Fruit fly (Drosophila melanogaster) whole organism, embryonic: ENCODE results near the gene sima.
A peak's percentile ranks its signal among the peaks of the same experiment; 100 is the strongest.

Experiments used
- CG10321 ChIP-seq: fragments of 200-800 bp; sonication (Bioruptor generic); IDR thresholded peaks from 2 replicates; pipeline ENCODE4 v1.3.6; 2022; ENCODE audit warnings: missing biosample characterization, missing genetic modification characterization
- CG10366 ChIP-seq: fragments of 200-800 bp; sonication (Bioruptor generic); IDR thresholded peaks from 2 replicates; pipeline ENCODE4 v1.3.6; 2022; ENCODE audit warnings: missing biosample characterization, missing genetic modification characterization
- CG10979 ChIP-seq: fragments of 200-800 bp; sonication (Bioruptor generic); optimal IDR thresholded peaks from 2 replicates; lab custom pipeline; 2018; ENCODE audit warnings: missing biosample characterization, mild to moderate bottlenecking, missing genetic modification characterization, moderate library complexity
- CG11723 ChIP-seq: fragments of 200-800 bp; sonication (Bioruptor generic); optimal IDR thresholded peaks from 2 replicates; lab custom pipeline; 2017; ENCODE audit warnings: missing biosample characterization, mild to moderate bottlenecking, missing genetic modification characterization
- CG12219 ChIP-seq: fragments of 200-800 bp; sonication (Bioruptor generic); optimal IDR thresholded peaks from 3 replicates; lab custom pipeline; 2018; ENCODE audit warnings: missing biosample characterization, mild to moderate bottlenecking, missing genetic modification characterization
- CG12744 ChIP-seq: fragments of 200-800 bp; sonication (Bioruptor generic); optimal IDR thresholded peaks from 2 replicates; lab custom pipeline; 2016; ENCODE audit warnings: missing biosample characterization, missing genetic modification characterization
- CG16779 ChIP-seq: fragments of 200-800 bp; sonication (Bioruptor generic); IDR thresholded peaks from 2 replicates; pipeline ENCODE4 v1.3.6; 2022; ENCODE audit warnings: missing biosample characterization, missing genetic modification characterization
- CG16813 ChIP-seq: fragments of 200-800 bp; sonication (Bioruptor generic); IDR thresholded peaks from 3 replicates; pipeline ENCODE4 v1.3.6; 2022; ENCODE audit warnings: missing biosample characterization, missing genetic modification characterization; ENCODE audit not compliant: partially characterized antibody
- CG17385 ChIP-seq: fragments of 200-800 bp; sonication (Bioruptor generic); optimal IDR thresholded peaks from 3 replicates; lab custom pipeline; 2018; ENCODE audit warnings: missing biosample characterization, mild to moderate bottlenecking, missing genetic modification characterization
- CG17802 ChIP-seq: fragments of 200-800 bp; sonication (Bioruptor generic); optimal IDR thresholded peaks from 2 replicates; lab custom pipeline; 2018; ENCODE audit warnings: missing biosample characterization, mild to moderate bottlenecking, missing genetic modification characterization, moderate library complexity
- CG17829 ChIP-seq: fragments of 200-800 bp; optimal IDR thresholded peaks from 2 replicates; lab custom pipeline; 2019; ENCODE audit warnings: missing biosample characterization, mild to moderate bottlenecking, missing genetic modification characterization, moderate library complexity
- CG32767 ChIP-seq: fragments of 200-800 bp; sonication (Bioruptor generic); IDR thresholded peaks from 2 replicates; pipeline ENCODE4 v1.3.6; 2022; ENCODE audit warnings: missing biosample characterization, missing genetic modification characterization
- CG33557 ChIP-seq: fragments of 200-800 bp; sonication (Bioruptor generic); optimal IDR thresholded peaks from 2 replicates; lab custom pipeline; 2019; ENCODE audit warnings: missing biosample characterization, mild to moderate bottlenecking, missing genetic modification characterization, moderate library complexity
- CG34376 ChIP-seq: fragments of 200-800 bp; sonication (Bioruptor generic); optimal IDR thresholded peaks from 2 replicates; lab custom pipeline; 2018; ENCODE audit warnings: missing biosample characterization, mild to moderate bottlenecking, missing genetic modification characterization
- CG8478 ChIP-seq: fragments of >200 bp; optimal IDR thresholded peaks from 2 replicates; lab custom pipeline; 2018
- Chrac-16 ChIP-seq: fragments of 200-800 bp; sonication (Bioruptor generic); optimal IDR thresholded peaks from 3 replicates; lab custom pipeline; 2016; ENCODE audit warnings: missing biosample characterization, missing genetic modification characterization
- CkIIα-i1 ChIP-seq: fragments of 200-800 bp; sonication (Bioruptor generic); IDR thresholded peaks from 2 replicates; pipeline ENCODE4 v1.3.6; 2022; ENCODE audit warnings: missing biosample characterization, missing genetic modification characterization
- Dll ChIP-seq: fragments of 200-800 bp; sonication (Bioruptor generic); IDR thresholded peaks from 4 replicates; pipeline ENCODE4 v1.3.6; 2022; ENCODE audit warnings: missing biosample characterization, missing genetic modification characterization; ENCODE audit not compliant: partially characterized antibody
- E2f2 ChIP-seq: fragments of 200-800 bp; sonication (Bioruptor generic); IDR thresholded peaks from 2 replicates; pipeline ENCODE4 v1.3.6; 2022; ENCODE audit warnings: missing biosample characterization, missing genetic modification characterization
- Elba2 ChIP-seq: fragments of 200-800 bp; sonication (Bioruptor generic); optimal IDR thresholded peaks from 3 replicates; lab custom pipeline; 2016; ENCODE audit warnings: missing biosample characterization, missing genetic modification characterization
- NFAT ChIP-seq: fragments of 200-800 bp; sonication (Bioruptor generic); IDR thresholded peaks from 2 replicates; pipeline ENCODE4 v1.3.6; 2022; ENCODE audit warnings: missing biosample characterization, missing genetic modification characterization
- Nf-YA ChIP-seq: fragments of 200-800 bp; sonication (Bioruptor generic); IDR thresholded peaks from 2 replicates; pipeline ENCODE4 v1.3.6; 2022; ENCODE audit warnings: missing biosample characterization, missing genetic modification characterization
- NfI ChIP-seq: fragments of 200-800 bp; sonication (Bioruptor generic); optimal IDR thresholded peaks from 3 replicates; lab custom pipeline; 2018; ENCODE audit warnings: missing biosample characterization, mild to moderate bottlenecking, missing genetic modification characterization, moderate library complexity
- Pdp1 ChIP-seq, 2 experiments: fragments of 200-800 bp; sonication (Bioruptor generic); optimal IDR thresholded peaks; 3 replicates each; lab custom pipeline; 2016; ENCODE audit warnings: missing biosample characterization in 2 of 2, missing genetic modification characterization in 2 of 2, mild to moderate bottlenecking in 1 of 2, moderate library complexity in 1 of 2
- Spps ChIP-seq: fragments of 200-800 bp; sonication (Bioruptor generic); optimal IDR thresholded peaks from 2 replicates; lab custom pipeline; 2018; ENCODE audit warnings: missing biosample characterization, mild to moderate bottlenecking, missing genetic modification characterization
- Sry-δ ChIP-seq: fragments of 200-800 bp; sonication (Bioruptor generic); optimal IDR thresholded peaks from 2 replicates; lab custom pipeline; 2016; ENCODE audit warnings: missing biosample characterization, missing genetic modification characterization
- Stat92E ChIP-seq, 3 experiments: fragments of >200 bp in 2 of 3; fragments of 200-800 bp in 1 of 3; sonication (Bioruptor generic) in 1 of 3; optimal IDR thresholded peaks; 2 replicates each; lab custom pipeline; 2017 to 2019; ENCODE audit warnings: missing biosample characterization in 3 of 3, missing genetic modification characterization in 3 of 3, mild to moderate bottlenecking in 1 of 3, moderate library complexity in 1 of 3
- Xbp1 ChIP-seq: fragments of 200-800 bp; sonication (Bioruptor generic); optimal IDR thresholded peaks from 3 replicates; lab custom pipeline; 2016; ENCODE audit warnings: missing biosample characterization, mild to moderate bottlenecking, missing genetic modification characterization
- ase ChIP-seq: fragments of 200-800 bp; sonication (Bioruptor generic); IDR thresholded peaks from 3 replicates; pipeline ENCODE4 v1.3.6; 2022; ENCODE audit warnings: missing biosample characterization, missing genetic modification characterization
- bbx ChIP-seq: fragments of 200-800 bp; sonication (Bioruptor generic); IDR thresholded peaks from 2 replicates; pipeline ENCODE4 v1.3.6; 2022; ENCODE audit warnings: missing biosample characterization, missing genetic modification characterization; ENCODE audit not compliant: partially characterized antibody
- bowl ChIP-seq: fragments of 200-800 bp; sonication (Bioruptor generic); IDR thresholded peaks from 2 replicates; pipeline ENCODE4 v1.3.6; 2022; ENCODE audit warnings: missing biosample characterization, missing genetic modification characterization
- cwo ChIP-seq: fragments of 200-800 bp; sonication (Bioruptor generic); optimal IDR thresholded peaks from 3 replicates; lab custom pipeline; 2017; ENCODE audit warnings: missing biosample characterization, missing genetic modification characterization, mild to moderate bottlenecking, moderate library complexity, missing genetic modification reagents
- dmrt11E ChIP-seq: fragments of 200-800 bp; sonication (Bioruptor generic); optimal IDR thresholded peaks from 3 replicates; lab custom pipeline; 2018; ENCODE audit warnings: missing biosample characterization, mild to moderate bottlenecking, missing genetic modification characterization, moderate library complexity
- dysf ChIP-seq: fragments of 200-800 bp; sonication (Bioruptor generic); IDR thresholded peaks from 3 replicates; pipeline ENCODE4 v1.3.6; 2022; ENCODE audit warnings: missing biosample characterization, missing genetic modification characterization
- eyg ChIP-seq: fragments of 200-800 bp; sonication (Bioruptor generic); optimal IDR thresholded peaks from 3 replicates; lab custom pipeline; 2016; ENCODE audit warnings: missing biosample characterization, missing genetic modification characterization
- gce ChIP-seq: fragments of 200-800 bp; sonication (Bioruptor generic); IDR thresholded peaks from 3 replicates; pipeline ENCODE4 v1.3.6; 2022; ENCODE audit warnings: missing biosample characterization, missing genetic modification characterization
- grau ChIP-seq: fragments of 200-800 bp; optimal IDR thresholded peaks from 3 replicates; lab custom pipeline; 2019; ENCODE audit warnings: missing biosample characterization, mild to moderate bottlenecking, missing genetic modification characterization, moderate library complexity
- hb ChIP-seq: fragments of 200-800 bp; sonication (Bioruptor generic); IDR thresholded peaks from 3 replicates; pipeline ENCODE4 v1.3.6; 2022; ENCODE audit warnings: missing biosample characterization, missing genetic modification characterization; ENCODE audit not compliant: partially characterized antibody
- hbn ChIP-seq: fragments of 200-800 bp; sonication (Bioruptor generic); IDR thresholded peaks from 2 replicates; pipeline ENCODE4 v1.3.6; 2022; ENCODE audit warnings: missing biosample characterization, missing genetic modification characterization; ENCODE audit not compliant: partially characterized antibody
- phol ChIP-seq: fragments of 200-800 bp; sonication (Bioruptor generic); optimal IDR thresholded peaks from 3 replicates; lab custom pipeline; 2018; ENCODE audit warnings: missing biosample characterization, mild to moderate bottlenecking, missing genetic modification characterization, moderate library complexity
- schlank ChIP-seq: fragments of 200-800 bp; sonication (Bioruptor generic); optimal IDR thresholded peaks from 2 replicates; lab custom pipeline; 2018; ENCODE audit warnings: missing biosample characterization, mild to moderate bottlenecking, missing genetic modification characterization
- so ChIP-seq: fragments of 200-800 bp; sonication (Bioruptor generic); IDR thresholded peaks from 3 replicates; pipeline ENCODE4 v1.3.6; 2022; ENCODE audit warnings: missing biosample characterization, missing genetic modification characterization
- sob ChIP-seq: fragments of 200-800 bp; sonication (Bioruptor generic); IDR thresholded peaks from 2 replicates; pipeline ENCODE4 v1.3.6; 2022; ENCODE audit warnings: missing biosample characterization, missing genetic modification characterization
- stc ChIP-seq: fragments of 200-800 bp; sonication (Bioruptor generic); IDR thresholded peaks from 2 replicates; pipeline ENCODE4 v1.3.6; 2022; ENCODE audit warnings: missing biosample characterization, missing genetic modification characterization
- tna ChIP-seq: fragments of 200-800 bp; sonication (Bioruptor generic); IDR thresholded peaks from 2 replicates; pipeline ENCODE4 v1.3.6; 2022; ENCODE audit warnings: missing biosample characterization, missing genetic modification characterization; ENCODE audit not compliant: partially characterized antibody
- twi ChIP-seq: fragments of 200-800 bp; optimal IDR thresholded peaks from 2 replicates; lab custom pipeline; 2019; ENCODE audit warnings: missing biosample characterization, mild to moderate bottlenecking, missing genetic modification characterization, moderate library complexity
- zen2 ChIP-seq: fragments of 200-800 bp; sonication (Bioruptor generic); IDR thresholded peaks from 3 replicates; pipeline ENCODE4 v1.3.6; 2022; ENCODE audit warnings: missing biosample characterization, missing genetic modification characterization; ENCODE audit not compliant: partially characterized antibody
- zf30C ChIP-seq: fragments of 200-800 bp; sonication (Bioruptor generic); optimal IDR thresholded peaks from 3 replicates; lab custom pipeline; 2018; ENCODE audit warnings: missing biosample characterization, mild to moderate bottlenecking, missing genetic modification characterization

sima gene

dm6 chr3R:30134063-30135047, 76.2 kb downstream of the sima start, which contains the start of gene Tpi (continued):
- peak; percentile 23 for TF ChIP-seq CG17385
- no peak for TF ChIP-seq CG16779
- TF ChIP-seq CG12219 (GFP tag; lab: Kevin White, UChicago), result peak; percentile 46
- no peak for TF ChIP-seq CG10321 (GFP tag; lab: Robert Waterston, UW)
- TF ChIP-seq bbx (GFP tag; lab: Robert Waterston, UW), result no peak; the same call in 1 of the 2 replicates
- peak; percentile 91 for TF ChIP-seq CG8478 (lab: Kevin White, UChicago)
- TF ChIP-seq Sry-δ (GFP tag; lab: Kevin White, UChicago), result no peak
- TF ChIP-seq dmrt11E (tag; lab: Kevin White, UChicago), result no peak
- no peak for TF ChIP-seq so (GFP tag; lab: Robert Waterston, UW)
- no peak for TF ChIP-seq hb (GFP tag; lab: Robert Waterston, UW)
- TF ChIP-seq Pdp1 (GFP tag; optimal IDR thresholded peaks at IDR 0.05; lab: Kevin White, UChicago), result peak; percentile 22 to 93
- TF ChIP-seq Spps (tag; lab: Kevin White, UChicago), result no peak
- TF ChIP-seq E2f2 (GFP tag; lab: Robert Waterston, UW), result peak; percentile 56; the same call in 1 of the 2 replicates
- no peak for TF ChIP-seq CG10979 (tag; lab: Kevin White, UChicago)
- TF ChIP-seq Dll (GFP tag; lab: Robert Waterston, UW), result no peak
- no peak for TF ChIP-seq phol (tag; lab: Kevin White, UChicago)
- TF ChIP-seq grau (tag; lab: Kevin White, UChicago), result peak; percentile 63
- peak; percentile 22 for TF ChIP-seq eyg (GFP tag; lab: Kevin White, UChicago)
- no peak for TF ChIP-seq CG11723 (GFP tag; lab: Kevin White, UChicago)
- no peak for TF ChIP-seq CG16813 (GFP tag; lab: Robert Waterston, UW)
- peak; percentile 52 for TF ChIP-seq Xbp1
- TF ChIP-seq NFAT (GFP tag; lab: Robert Waterston, UW), result peak; percentile 37; the same call in 1 of the 2 replicates
- no peak for TF ChIP-seq ase
- peak; percentile 1 for TF ChIP-seq CG34376 (GFP tag; lab: Kevin White, UChicago)
- no peak; the same call in 1 of the 2 replicates for TF ChIP-seq CG10366
- TF ChIP-seq tna, result no peak
- no peak for TF ChIP-seq twi
- TF ChIP-seq NfI (GFP tag; lab: Kevin White, UChicago), result peak; percentile 35
- no peak for TF ChIP-seq CG33557 (GFP tag; lab: Kevin White, UChicago)
- peak; percentile 14 for TF ChIP-seq Chrac-16
- TF ChIP-seq CG17829 (tag; lab: Kevin White, UChicago), result no peak
- no peak for TF ChIP-seq CG12744
- TF ChIP-seq Stat92E (GFP tag; optimal IDR thresholded peaks at IDR 0.05; lab: Kevin White, UChicago), result no peak
- no peak for TF ChIP-seq Nf-YA (GFP tag; lab: Robert Waterston, UW)
- TF ChIP-seq Elba2, result no peak
- TF ChIP-seq CkIIα-i1 (GFP tag; lab: Robert Waterston, UW), result 0 out of 2 replicates have a peak, but pooled peaks have one; percentile 8
- no peak for TF ChIP-seq hbn (GFP tag; lab: Robert Waterston, UW)
- TF ChIP-seq zf30C, result no peak
- TF ChIP-seq dysf (GFP tag; lab: Robert Waterston, UW), result no peak
- no peak for TF ChIP-seq cwo (GFP tag; lab: Kevin White, UChicago)
- TF ChIP-seq stc (GFP tag; lab: Robert Waterston, UW), result no peak
- TF ChIP-seq CG17802 (tag; lab: Kevin White, UChicago), result no peak
- no peak for TF ChIP-seq bowl (GFP tag; lab: Robert Waterston, UW)
- TF ChIP-seq gce (GFP tag; lab: Robert Waterston, UW), result no peak
- no peak for TF ChIP-seq CG32767
- TF ChIP-seq schlank (tag; lab: Kevin White, UChicago), result no peak
- TF ChIP-seq sob (GFP tag; lab: Robert Waterston, UW), result no peak
- no peak for TF ChIP-seq zen2 (GFP tag; lab: Robert Waterston, UW)
